Worm (Caenorhabditis elegans) whole organism, L1 larva: ENCODE results near the gene T04G9.4.

Experiments used
- C04F5.9 ChIP-seq: sonication (generic microtip); optimal IDR thresholded peaks from 2 replicates; lab custom pipeline; 2016; ENCODE audit warnings: missing genetic modification characterization, missing compliant biosample characterization
- Y116A8C.19 ChIP-seq: sonication (generic microtip); optimal IDR thresholded peaks from 2 replicates; lab custom pipeline; 2016; ENCODE audit warnings: missing compliant biosample characterization, missing genetic modification characterization, borderline replicate concordance
- alr-1 ChIP-seq: fragments of 200-800 bp; sonication (Bioruptor generic); optimal IDR thresholded peaks from 2 replicates; lab custom pipeline; 2018; ENCODE audit warnings: borderline replicate concordance, mild to moderate bottlenecking, missing genetic modification characterization, missing compliant biosample characterization
- aly-2 ChIP-seq: fragments of 150-350 bp; optimal IDR thresholded peaks from 2 replicates; lab custom pipeline; 2014; ENCODE audit warnings: missing biosample characterization, missing genetic modification characterization
- ama-1 ChIP-seq: fragments of 150-350 bp; optimal IDR thresholded peaks from 2 replicates; lab custom pipeline; 2014
- blmp-1 ChIP-seq: fragments of 150-350 bp; optimal IDR thresholded peaks from 2 replicates; lab custom pipeline; 2014; ENCODE audit warnings: missing biosample characterization, missing genetic modification characterization
- ceh-63 ChIP-seq: fragments of 200-800 bp; sonication (Bioruptor generic); optimal IDR thresholded peaks from 2 replicates; lab custom pipeline; 2018; ENCODE audit warnings: mild to moderate bottlenecking, missing genetic modification characterization, missing compliant biosample characterization
- ceh-8 ChIP-seq: fragments of 200-800 bp; sonication (Bioruptor generic); optimal IDR thresholded peaks from 2 replicates; lab custom pipeline; 2018; ENCODE audit warnings: mild to moderate bottlenecking, missing genetic modification characterization, moderate library complexity, missing compliant biosample characterization
- ceh-88 ChIP-seq: fragments of 200-800 bp; sonication (Bioruptor generic); IDR thresholded peaks from 2 replicates; pipeline ENCODE4 v1.3.6; 2022; ENCODE audit warnings: missing genetic modification characterization, missing compliant biosample characterization
- ceh-90 ChIP-seq: sonication (generic microtip); optimal IDR thresholded peaks from 2 replicates; lab custom pipeline; 2016; ENCODE audit warnings: missing genetic modification characterization, missing compliant biosample characterization
- dpl-1 ChIP-seq, 3 experiments: fragments of 150-350 bp in 2 of 3; sonication (generic microtip) in 1 of 3; optimal IDR thresholded peaks; 2 replicates each; lab custom pipeline; 2014 to 2017; ENCODE audit warnings: missing biosample characterization in 3 of 3, missing genetic modification characterization in 3 of 3, missing genetic modification reagents in 3 of 3
- dsc-1 ChIP-seq: sonication (generic microtip); optimal IDR thresholded peaks from 2 replicates; lab custom pipeline; 2016; ENCODE audit warnings: mild to moderate bottlenecking, missing genetic modification characterization, missing compliant biosample characterization
- egl-13 ChIP-seq: sonication (generic microtip); optimal IDR thresholded peaks from 2 replicates; lab custom pipeline; 2016; ENCODE audit warnings: missing genotype, missing genetic modification reagents, missing genetic modification characterization, missing compliant biosample characterization
- elt-2 ChIP-seq: sonication (generic microtip); optimal IDR thresholded peaks from 2 replicates; lab custom pipeline; 2016; ENCODE audit warnings: missing genetic modification characterization, mild to moderate bottlenecking, inconsistent platforms, missing compliant biosample characterization, missing genetic modification reagents
- elt-3 ChIP-seq, 6 experiments: fragments of 150-350 bp in 1 of 6; sonication (generic microtip); optimal IDR thresholded peaks; 2 replicates each; lab custom pipeline; 2017 to 2018; ENCODE audit warnings: missing biosample characterization in 6 of 6, missing genetic modification characterization in 6 of 6, inconsistent platforms in 1 of 6
- ets-5 ChIP-seq: fragments of 200-800 bp; sonication (Bioruptor generic); IDR thresholded peaks from 2 replicates; pipeline ENCODE4 v1.3.6; 2022; ENCODE audit warnings: missing genetic modification characterization, missing compliant biosample characterization
- fkh-10 ChIP-seq: sonication (generic microtip); optimal IDR thresholded peaks from 2 replicates; lab custom pipeline; 2017; ENCODE audit warnings: missing biosample characterization, missing genetic modification reagents, missing genetic modification characterization
- fos-1 ChIP-seq: fragments of 150-350 bp; optimal IDR thresholded peaks from 2 replicates; lab custom pipeline; 2014; ENCODE audit warnings: missing biosample characterization, missing genetic modification characterization
- grh-1 ChIP-seq: fragments of 200-800 bp; sonication (Bioruptor generic); IDR thresholded peaks from 2 replicates; pipeline ENCODE4 v1.3.6; 2022; ENCODE audit warnings: missing genetic modification reagents, missing genetic modification characterization, missing compliant biosample characterization
- hlh-17 ChIP-seq: fragments of 200-800 bp; sonication (Bioruptor generic); optimal IDR thresholded peaks from 2 replicates; lab custom pipeline; 2018; ENCODE audit warnings: missing genetic modification characterization, mild to moderate bottlenecking, missing compliant biosample characterization, moderate library complexity, borderline replicate concordance
- hlh-4 ChIP-seq: sonication (generic microtip); optimal IDR thresholded peaks from 2 replicates; lab custom pipeline; 2016; ENCODE audit warnings: mild to moderate bottlenecking, missing genetic modification characterization, missing compliant biosample characterization
- hpl-2 ChIP-seq: fragments of 150-350 bp; optimal IDR thresholded peaks from 2 replicates; lab custom pipeline; 2014; ENCODE audit warnings: missing biosample characterization, missing genetic modification reagents, missing genetic modification characterization
- isw-1 ChIP-seq: fragments of 200-800 bp; sonication (Bioruptor generic); IDR thresholded peaks from 2 replicates; pipeline ENCODE4 v1.3.6; 2022; ENCODE audit warnings: missing genetic modification characterization, missing compliant biosample characterization
- jun-1 ChIP-seq: fragments of 150-350 bp; optimal IDR thresholded peaks from 2 replicates; lab custom pipeline; 2014; ENCODE audit warnings: missing biosample characterization, missing genetic modification reagents, missing genetic modification characterization
- lin-13 ChIP-seq: fragments of 150-350 bp; optimal IDR thresholded peaks from 2 replicates; lab custom pipeline; 2014; ENCODE audit warnings: missing biosample characterization, missing genetic modification reagents, missing genetic modification characterization
- lin-39 ChIP-seq: fragments of 150-350 bp; optimal IDR thresholded peaks from 2 replicates; lab custom pipeline; 2014; ENCODE audit warnings: missing biosample characterization, missing genetic modification reagents, missing genetic modification characterization
- lir-3 ChIP-seq: sonication (generic microtip); optimal IDR thresholded peaks from 2 replicates; lab custom pipeline; 2016; ENCODE audit warnings: mild to moderate bottlenecking, missing genetic modification characterization, moderate library complexity, missing compliant biosample characterization; ENCODE audit not compliant: poor library complexity
- mab-9 ChIP-seq: fragments of 200-800 bp; sonication (Bioruptor generic); IDR thresholded peaks from 2 replicates; pipeline ENCODE4 v1.3.6; 2022; ENCODE audit warnings: missing genetic modification reagents, missing genetic modification characterization, missing compliant biosample characterization
- nhr-11 ChIP-seq: fragments of 150-350 bp; optimal IDR thresholded peaks from 2 replicates; lab custom pipeline; 2014; ENCODE audit warnings: missing biosample characterization, missing genetic modification characterization
- nhr-12 ChIP-seq: sonication (generic microtip); optimal IDR thresholded peaks from 2 replicates; lab custom pipeline; 2017; ENCODE audit warnings: missing biosample characterization, missing genetic modification characterization
- nhr-19 ChIP-seq: fragments of 200-800 bp; sonication (Bioruptor generic); conservative IDR thresholded peaks from 2 replicates; pipeline ENCODE4 v1.3.6; 2022; ENCODE audit warnings: missing genetic modification characterization, missing compliant biosample characterization
- nhr-20 ChIP-seq: sonication (generic microtip); optimal IDR thresholded peaks from 2 replicates; lab custom pipeline; 2016; ENCODE audit warnings: mild to moderate bottlenecking, missing genetic modification characterization, missing compliant biosample characterization
- nhr-28 ChIP-seq: fragments of 150-350 bp; optimal IDR thresholded peaks from 2 replicates; lab custom pipeline; 2014; ENCODE audit warnings: missing biosample characterization, missing genetic modification characterization
- nhr-47 ChIP-seq: sonication (generic microtip); optimal IDR thresholded peaks from 2 replicates; lab custom pipeline; 2016; ENCODE audit warnings: mild to moderate bottlenecking, missing genetic modification characterization, moderate library complexity, missing compliant biosample characterization
- nhr-77 ChIP-seq: fragments of 150-350 bp; optimal IDR thresholded peaks from 2 replicates; lab custom pipeline; 2014; ENCODE audit warnings: missing biosample characterization, missing genetic modification characterization
- nhr-85 ChIP-seq: sonication (generic microtip); peaks from one replicate; lab custom pipeline; 2016; ENCODE audit warnings: missing genetic modification characterization, inconsistent platforms, missing compliant biosample characterization
- nhr-90 ChIP-seq: sonication (generic microtip); optimal IDR thresholded peaks from 2 replicates; lab custom pipeline; 2016; ENCODE audit warnings: mild to moderate bottlenecking, missing genetic modification characterization, missing compliant biosample characterization; ENCODE audit not compliant: poor library complexity
- pag-3 ChIP-seq: sonication (generic microtip); optimal IDR thresholded peaks from 2 replicates; lab custom pipeline; 2017; ENCODE audit warnings: missing genetic modification characterization, mild to moderate bottlenecking, missing compliant biosample characterization, antibody characterized with exemption, borderline replicate concordance; ENCODE audit not compliant: insufficient read depth
- pax-3 ChIP-seq: fragments of 200-800 bp; sonication (Bioruptor generic); optimal IDR thresholded peaks from 2 replicates; lab custom pipeline; 2018; ENCODE audit warnings: mild to moderate bottlenecking, missing genetic modification characterization, moderate library complexity, missing compliant biosample characterization
- skn-1 ChIP-seq: fragments of 150-350 bp; optimal IDR thresholded peaks from 2 replicates; lab custom pipeline; 2014; ENCODE audit warnings: missing biosample characterization, missing genetic modification characterization
- snpc-4 ChIP-seq: fragments of 150-350 bp; optimal IDR thresholded peaks from 2 replicates; lab custom pipeline; 2014; ENCODE audit warnings: missing biosample characterization, missing genetic modification characterization
- snu-23 ChIP-seq: sonication (generic microtip); optimal IDR thresholded peaks from 2 replicates; lab custom pipeline; 2016; ENCODE audit warnings: missing genetic modification characterization, missing compliant biosample characterization
- sox-4 ChIP-seq: sonication (generic microtip); optimal IDR thresholded peaks from 2 replicates; lab custom pipeline; 2016; ENCODE audit warnings: missing genetic modification characterization, missing compliant biosample characterization
- sptf-1 ChIP-seq: fragments of 150-350 bp; optimal IDR thresholded peaks from 2 replicates; lab custom pipeline; 2014; ENCODE audit warnings: missing biosample characterization, missing genetic modification characterization
- tbx-2 ChIP-seq: sonication (generic microtip); optimal IDR thresholded peaks from 2 replicates; lab custom pipeline; 2016; ENCODE audit warnings: missing genetic modification characterization, missing compliant biosample characterization
- tlp-1 ChIP-seq: fragments of 150-350 bp; optimal IDR thresholded peaks from 2 replicates; lab custom pipeline; 2014; ENCODE audit warnings: missing biosample characterization, missing genetic modification characterization
- unc-30 ChIP-seq: sonication (generic microtip); optimal IDR thresholded peaks from 2 replicates; lab custom pipeline; 2017; ENCODE audit warnings: missing biosample characterization, missing genetic modification characterization
- unc-98 ChIP-seq: fragments of 200-800 bp; sonication (Bioruptor generic); IDR thresholded peaks from 2 replicates; pipeline ENCODE4 v1.3.6; 2022; ENCODE audit warnings: missing genetic modification characterization, missing compliant biosample characterization
- zip-4 ChIP-seq: fragments of 200-800 bp; sonication (Bioruptor generic); optimal IDR thresholded peaks from 2 replicates; lab custom pipeline; 2018; ENCODE audit warnings: mild to moderate bottlenecking, missing genetic modification characterization, moderate library complexity, missing compliant biosample characterization
- ztf-11 ChIP-seq, 2 experiments: sonication (generic microtip); optimal IDR thresholded peaks; 2 replicates each; lab custom pipeline; 2016 to 2017; ENCODE audit warnings: missing genetic modification characterization in 2 of 2, missing biosample characterization in 1 of 2, missing compliant biosample characterization in 1 of 2
- ztf-4 ChIP-seq: fragments of 150-350 bp; optimal IDR thresholded peaks from 2 replicates; lab custom pipeline; 2014; ENCODE audit warnings: missing biosample characterization, missing genetic modification characterization

The T04G9.4 gene

ce11 chrX:802478-802877 lies 30.2 kb downstream of the T04G9.4 start, which contains the start of gene gtr-1:
gtr-1 (plus strand) TSS chrX:802778.
- TF ChIP-seq grh-1 (GFP tag; lab: Robert Waterston, UW) (no peak), zip-4 (GFP tag; lab: Kevin White, UChicago) (no peak), ets-5 (GFP tag; lab: Robert Waterston, UW) (no peak), ceh-8 (GFP tag; lab: Kevin White, UChicago) (no peak), nhr-11 (tag; lab: Kevin White, UChicago) (no peak), nhr-19 (GFP tag; lab: Robert Waterston, UW) (no peak), sptf-1 (tag; lab: Kevin White, UChicago) (no peak), nhr-85 (peak; percentile 12)

DNA sequence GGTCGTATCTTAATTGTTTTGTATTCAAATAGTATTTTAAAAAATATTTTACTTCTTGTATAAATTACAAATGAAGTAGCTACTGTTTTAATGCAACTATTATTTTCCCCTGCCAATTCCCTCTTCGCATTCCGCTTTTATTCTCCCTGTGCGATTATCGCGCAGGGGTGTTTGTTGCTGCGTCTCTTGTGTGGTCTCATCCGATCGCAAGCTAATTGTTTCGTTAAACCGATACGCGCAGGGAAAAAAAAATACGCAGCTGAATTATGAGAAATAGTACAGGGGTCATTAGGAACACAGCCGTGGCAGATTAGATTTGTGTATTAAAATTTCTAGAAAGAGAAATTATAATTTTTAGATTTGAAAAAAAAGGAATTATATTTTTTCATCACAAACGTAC lies 34.2 kb downstream of the T04G9.4 start:
- TF ChIP-seq skn-1 (tag; lab: Kevin White, UChicago) (peak; percentile 100), fkh-10 (GFP tag; lab: Kevin White, UChicago) (peak; percentile 99), jun-1 (tag; lab: Kevin White, UChicago) (peak; percentile 99), pag-3 (tag; lab: Kevin White, UChicago) (peak; percentile 55), snu-23 (GFP tag; lab: Kevin White, UChicago) (peak; percentile 100), mab-9 (peak; percentile 94), lin-13 (GFP tag; lab: Kevin White, UChicago) (peak; percentile 93), alr-1 (tag; lab: Kevin White, UChicago) (no peak), ceh-90 (tag; lab: Kevin White, UChicago) (no peak), sox-4 (tag; lab: Kevin White, UChicago) (peak; percentile 98), ceh-63 (GFP tag; lab: Kevin White, UChicago) (peak; percentile 98), aly-2 (tag; lab: Kevin White, UChicago) (peak; percentile 93), isw-1 (GFP tag; lab: Robert Waterston, UW) (peak; percentile 89), hpl-2 (GFP tag; lab: Kevin White, UChicago) (peak; percentile 97), nhr-28 (tag; lab: Kevin White, UChicago) (peak; percentile 79), tbx-2 (tag; lab: Kevin White, UChicago) (peak; percentile 99), ztf-11 (tag; optimal IDR thresholded peaks at IDR 0.05; lab: Kevin White, UChicago) (peak; percentile 85 to 96), fos-1 (peak; percentile 97), Y116A8C.19 (tag; lab: Kevin White, UChicago) (peak; percentile 19), C04F5.9 (tag; lab: Kevin White, UChicago) (peak; percentile 93), egl-13 (tag; lab: Kevin White, UChicago) (peak; percentile 95), elt-3 (tag; optimal IDR thresholded peaks at IDR 0.05; lab: Kevin White, UChicago) (peak; percentile 88 to 99 (median 95)), tlp-1 (tag; lab: Kevin White, UChicago) (no peak), nhr-47 (tag; lab: Kevin White, UChicago) (peak; percentile 99), pax-3 (tag; lab: Kevin White, UChicago) (peak; percentile 90), snpc-4 (tag; lab: Kevin White, UChicago) (peak; percentile 94), nhr-20 (tag; lab: Kevin White, UChicago) (peak; percentile 98), nhr-12 (tag; lab: Kevin White, UChicago) (peak; percentile 76), nhr-11 (tag; lab: Kevin White, UChicago) (peak; percentile 98), nhr-90 (peak; percentile 100), ceh-88 (GFP tag; lab: Robert Waterston, UW) (peak; percentile 96), dsc-1 (tag; lab: Kevin White, UChicago) (peak; percentile 100), lir-3 (tag; lab: Kevin White, UChicago) (peak; percentile 88), hlh-4 (no peak), lin-39 (tag; lab: Kevin White, UChicago) (peak; percentile 99), unc-98 (GFP tag; lab: Robert Waterston, UW) (peak; percentile 92), nhr-77 (tag; lab: Kevin White, UChicago) (peak; percentile 99), hlh-17 (GFP tag; lab: Kevin White, UChicago) (no peak), ztf-4 (tag; lab: Kevin White, UChicago) (peak; percentile 98), elt-2 (tag; lab: Kevin White, UChicago) (peak; percentile 93), ama-1 (lab: Kevin White, UChicago) (no peak), blmp-1 (tag; lab: Kevin White, UChicago) (peak; percentile 59), unc-30 (tag; lab: Kevin White, UChicago) (no peak), dpl-1 (GFP tag; optimal IDR thresholded peaks at IDR 0.05; lab: Kevin White, UChicago) (peak; percentile 59 to 66 (median 62))
